Worm (Caenorhabditis elegans): ENCODE data around the gene T16G12.13.

ce11 chrIII:10056033-10056432, 4.6 kb upstream of the T16G12.13 start, which contains the start of gene T16G12.10:
- TF ChIP-seq snpc-4 (tag; optimal IDR thresholded peaks at IDR 0.05), result no peak
- no peak for TF ChIP-seq nhr-237 (tag; optimal IDR thresholded peaks at IDR 0.05)
- no peak for TF ChIP-seq mab-5 (tag; optimal IDR thresholded peaks at IDR 0.05)
- no peak for TF ChIP-seq egl-27 (tag; optimal IDR thresholded peaks at IDR 0.05)
- no peak for TF ChIP-seq aly-2 (tag; optimal IDR thresholded peaks at IDR 0.05)
- TF ChIP-seq nhr-23 (tag; optimal IDR thresholded peaks at IDR 0.05), result no peak
- no peak for TF ChIP-seq nhr-10 (tag; optimal IDR thresholded peaks at IDR 0.05)
- TF ChIP-seq skn-1 (tag; optimal IDR thresholded peaks at IDR 0.05), result no peak

Measured in whole organism, L2 larva.